Worm (Caenorhabditis elegans) whole organism, mixed stage, embryonic: ENCODE results near the gene rrc-1.

ENCODE experiments used
- ces-1 ChIP-seq: fragments of 150-350 bp; optimal IDR thresholded peaks from 2 replicates; lab custom pipeline; 2014; ENCODE audit warnings: missing biosample characterization, missing genetic modification reagents, missing genetic modification characterization
- nhr-76 ChIP-seq: sonication (generic microtip); optimal IDR thresholded peaks from 2 replicates; lab custom pipeline; 2017; ENCODE audit warnings: missing biosample characterization, missing genetic modification characterization
- sem-2 ChIP-seq: fragments of 200-800 bp; sonication (Bioruptor generic); optimal IDR thresholded peaks from 2 replicates; lab custom pipeline; 2018; ENCODE audit warnings: mild to moderate bottlenecking, missing genetic modification characterization, missing compliant biosample characterization
- snpc-4 ChIP-seq: fragments of 150-350 bp; optimal IDR thresholded peaks from 2 replicates; lab custom pipeline; 2014; ENCODE audit warnings: missing biosample characterization, missing genetic modification characterization
- unc-39 ChIP-seq: fragments of 150-350 bp; optimal IDR thresholded peaks from 2 replicates; lab custom pipeline; 2014; ENCODE audit warnings: missing biosample characterization, missing genetic modification characterization
- unc-62 ChIP-seq: fragments of 150-350 bp; optimal IDR thresholded peaks from 2 replicates; lab custom pipeline; 2014; ENCODE audit warnings: missing biosample characterization, missing genetic modification reagents, missing genetic modification characterization
- ztf-11 ChIP-seq: fragments of 150-350 bp; optimal IDR thresholded peaks from 2 replicates; lab custom pipeline; 2014; ENCODE audit warnings: missing biosample characterization, missing genetic modification characterization

DNA sequence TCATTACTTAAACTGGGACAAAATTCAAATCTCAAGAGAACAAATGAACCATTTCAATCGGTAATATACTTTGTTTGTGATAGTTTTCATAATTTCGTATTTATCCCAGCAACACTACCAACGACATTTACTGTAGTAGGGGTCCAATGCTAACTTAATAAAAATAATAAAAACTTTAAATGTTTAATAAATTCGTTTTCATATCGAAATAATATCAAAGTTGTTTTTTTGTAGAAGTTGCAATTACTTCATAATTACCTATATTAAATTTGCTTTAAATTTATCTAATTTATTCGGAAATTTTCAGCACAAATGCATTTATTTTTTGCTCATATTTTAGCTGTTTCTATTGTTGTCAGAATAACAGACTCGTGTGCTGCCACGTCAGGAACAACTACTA lies 35.3 kb upstream of the rrc-1 start, which contains the start of gene R07B1.6:
- TF ChIP-seq unc-39 (tag; lab: Kevin White, UChicago) = no peak
- no peak for TF ChIP-seq ztf-11
- TF ChIP-seq sem-2 (GFP tag; lab: Kevin White, UChicago) = no peak
- no peak for TF ChIP-seq ces-1
- no peak for TF ChIP-seq snpc-4 (tag; lab: Kevin White, UChicago)
- TF ChIP-seq nhr-76 (tag; lab: Kevin White, UChicago) = no peak
- no peak for TF ChIP-seq unc-62
